Fruit fly (Drosophila melanogaster) whole organism, embryonic: ENCODE results near the gene Ire1.

Source experiments
- CG10274 ChIP-seq: fragments of 200-800 bp; sonication (Bioruptor generic); optimal IDR thresholded peaks from 3 replicates; lab custom pipeline; 2017; ENCODE audit warnings: missing biosample characterization, mild to moderate bottlenecking, missing genetic modification characterization
- CG11247 ChIP-seq: fragments of 200-800 bp; sonication (Bioruptor generic); IDR thresholded peaks from 2 replicates; pipeline ENCODE4 v1.3.6; 2022; ENCODE audit warnings: missing biosample characterization, missing genetic modification characterization
- CG12236 ChIP-seq: fragments of 200-800 bp; sonication (Bioruptor generic); optimal IDR thresholded peaks from 2 replicates; lab custom pipeline; 2016; ENCODE audit warnings: missing biosample characterization, missing genetic modification characterization
- CG13296 ChIP-seq: fragments of 200-800 bp; sonication (Bioruptor generic); optimal IDR thresholded peaks from 3 replicates; lab custom pipeline; 2018; ENCODE audit warnings: missing biosample characterization, mild to moderate bottlenecking, missing genetic modification characterization
- CG16863 ChIP-seq: fragments of 200-800 bp; sonication (Bioruptor generic); optimal IDR thresholded peaks from 3 replicates; lab custom pipeline; 2016; ENCODE audit warnings: missing biosample characterization, missing genetic modification characterization
- CG17359 ChIP-seq: fragments of 200-800 bp; sonication (Bioruptor generic); optimal IDR thresholded peaks from 3 replicates; lab custom pipeline; 2018; ENCODE audit warnings: missing biosample characterization, mild to moderate bottlenecking, missing genetic modification characterization, moderate library complexity
- CG17829 ChIP-seq: fragments of 200-800 bp; optimal IDR thresholded peaks from 2 replicates; lab custom pipeline; 2019; ENCODE audit warnings: missing biosample characterization, mild to moderate bottlenecking, missing genetic modification characterization, moderate library complexity
- CG3065 ChIP-seq: fragments of 200-800 bp; sonication (Bioruptor generic); optimal IDR thresholded peaks from 2 replicates; lab custom pipeline; 2016; ENCODE audit warnings: missing biosample characterization, missing genetic modification characterization
- CG3163 ChIP-seq: fragments of 200-800 bp; sonication (Bioruptor generic); optimal IDR thresholded peaks from 3 replicates; lab custom pipeline; 2016; ENCODE audit warnings: missing biosample characterization, missing genetic modification characterization
- CG3407 ChIP-seq: fragments of 200-800 bp; sonication (Bioruptor generic); optimal IDR thresholded peaks from 2 replicates; lab custom pipeline; 2018; ENCODE audit warnings: missing biosample characterization, mild to moderate bottlenecking, missing genetic modification characterization
- CG4820 ChIP-seq: fragments of 200-800 bp; sonication (Bioruptor generic); optimal IDR thresholded peaks from 3 replicates; lab custom pipeline; 2016; ENCODE audit warnings: missing biosample characterization, missing genetic modification characterization
- CG6791 ChIP-seq: fragments of 200-800 bp; sonication (Bioruptor generic); IDR thresholded peaks from 3 replicates; pipeline ENCODE4 v1.3.6; 2022; ENCODE audit warnings: missing biosample characterization, missing genetic modification characterization; ENCODE audit not compliant: partially characterized antibody
- CG6813 ChIP-seq: fragments of 200-800 bp; sonication (Bioruptor generic); optimal IDR thresholded peaks from 2 replicates; lab custom pipeline; 2017; ENCODE audit warnings: missing biosample characterization, missing genetic modification characterization, mild to moderate bottlenecking, moderate library complexity, missing genetic modification reagents
- CG7963 ChIP-seq: fragments of 200-800 bp; sonication (Bioruptor generic); IDR thresholded peaks from 3 replicates; pipeline ENCODE4 v1.3.6; 2022; ENCODE audit warnings: missing biosample characterization, missing genetic modification characterization; ENCODE audit not compliant: partially characterized antibody
- CG9876 ChIP-seq: fragments of 200-800 bp; sonication (Bioruptor generic); optimal IDR thresholded peaks from 2 replicates; lab custom pipeline; 2016; ENCODE audit warnings: missing biosample characterization, missing genetic modification characterization
- CTCF ChIP-seq: fragments of 200-800 bp; sonication (Bioruptor generic); optimal IDR thresholded peaks from 2 replicates; lab custom pipeline; 2017; ENCODE audit warnings: missing biosample characterization, mild to moderate bottlenecking, missing genetic modification characterization, moderate library complexity
- CkIIα-i1 ChIP-seq: fragments of 200-800 bp; sonication (Bioruptor generic); IDR thresholded peaks from 2 replicates; pipeline ENCODE4 v1.3.6; 2022; ENCODE audit warnings: missing biosample characterization, missing genetic modification characterization
- Dad ChIP-seq: fragments of 200-800 bp; sonication (Bioruptor generic); optimal IDR thresholded peaks from 3 replicates; lab custom pipeline; 2016; ENCODE audit warnings: missing biosample characterization, missing genetic modification characterization
- Dbx ChIP-seq: fragments of 200-800 bp; sonication (Bioruptor generic); IDR thresholded peaks from 3 replicates; pipeline ENCODE4 v1.3.6; 2022; ENCODE audit warnings: missing biosample characterization, missing genetic modification characterization
- Doc2 ChIP-seq: fragments of 200-800 bp; sonication (Bioruptor generic); IDR thresholded peaks from 2 replicates; pipeline ENCODE4 v1.3.6; 2022; ENCODE audit warnings: missing biosample characterization, missing genetic modification characterization
- HmgZ ChIP-seq: fragments of 200-800 bp; sonication (Bioruptor generic); optimal IDR thresholded peaks from 2 replicates; lab custom pipeline; 2018; ENCODE audit warnings: missing biosample characterization, mild to moderate bottlenecking, missing genetic modification characterization
- Lpt ChIP-seq: fragments of >200 bp; optimal IDR thresholded peaks from 2 replicates; lab custom pipeline; 2018; ENCODE audit warnings: missing biosample characterization, missing genetic modification characterization
- MBD-R2 ChIP-seq: fragments of 200-800 bp; sonication (Bioruptor generic); IDR thresholded peaks from 2 replicates; pipeline ENCODE4 v1.3.6; 2022; ENCODE audit warnings: missing biosample characterization, missing genetic modification characterization
- NC2α ChIP-seq: fragments of 200-800 bp; sonication (Bioruptor generic); optimal IDR thresholded peaks from 2 replicates; lab custom pipeline; 2016; ENCODE audit warnings: missing biosample characterization, missing genetic modification characterization
- NfI ChIP-seq: fragments of 200-800 bp; sonication (Bioruptor generic); optimal IDR thresholded peaks from 3 replicates; lab custom pipeline; 2018; ENCODE audit warnings: missing biosample characterization, mild to moderate bottlenecking, missing genetic modification characterization, moderate library complexity
- Ptx1 ChIP-seq: fragments of 200-800 bp; sonication (Bioruptor generic); IDR thresholded peaks from 2 replicates; pipeline ENCODE4 v1.3.6; 2022; ENCODE audit warnings: missing biosample characterization, missing genetic modification characterization
- Sin3A ChIP-seq: fragments of >200 bp; optimal IDR thresholded peaks from 2 replicates; lab custom pipeline; 2018
- Sox100B ChIP-seq: fragments of 200-800 bp; sonication (Bioruptor generic); optimal IDR thresholded peaks from 3 replicates; lab custom pipeline; 2018; ENCODE audit warnings: missing biosample characterization, mild to moderate bottlenecking, missing genetic modification characterization
- ase ChIP-seq: fragments of 200-800 bp; sonication (Bioruptor generic); IDR thresholded peaks from 3 replicates; pipeline ENCODE4 v1.3.6; 2022; ENCODE audit warnings: missing biosample characterization, missing genetic modification characterization
- chn ChIP-seq: fragments of 200-800 bp; sonication (Bioruptor generic); optimal IDR thresholded peaks from 2 replicates; lab custom pipeline; 2016; ENCODE audit warnings: missing biosample characterization, missing genetic modification characterization
- croc ChIP-seq: fragments of 200-800 bp; sonication (Bioruptor generic); conservative IDR thresholded peaks from 3 replicates; pipeline ENCODE4 v1.3.6; 2022; ENCODE audit warnings: missing biosample characterization, missing genetic modification characterization
- crp ChIP-seq, 2 experiments: fragments of 200-800 bp; sonication (Bioruptor generic); optimal IDR thresholded peaks; 2 replicates in 1 of 2; 3 replicates in 1 of 2; lab custom pipeline; 2017; ENCODE audit warnings: missing biosample characterization in 2 of 2, missing genetic modification characterization in 2 of 2, mild to moderate bottlenecking in 1 of 2, moderate library complexity in 1 of 2
- dimm ChIP-seq: fragments of 200-800 bp; sonication (Bioruptor generic); IDR thresholded peaks from 2 replicates; pipeline ENCODE4 v1.3.6; 2022; ENCODE audit warnings: missing biosample characterization, missing genetic modification characterization
- dmrt11E ChIP-seq: fragments of 200-800 bp; sonication (Bioruptor generic); optimal IDR thresholded peaks from 3 replicates; lab custom pipeline; 2018; ENCODE audit warnings: missing biosample characterization, mild to moderate bottlenecking, missing genetic modification characterization, moderate library complexity
- dpn ChIP-seq, 2 experiments: fragments of 200-800 bp; sonication (Bioruptor generic); optimal IDR thresholded peaks; 3 replicates each; lab custom pipeline; 2016; ENCODE audit warnings: missing biosample characterization in 2 of 2, missing genetic modification characterization in 2 of 2
- eve ChIP-seq, 2 experiments: fragments of >200 bp; optimal IDR thresholded peaks; 2 replicates each; lab custom pipeline; 2017; ENCODE audit warnings: missing biosample characterization in 2 of 2, missing genetic modification characterization in 2 of 2
- gt ChIP-seq: fragments of 200-800 bp; sonication (Bioruptor generic); IDR thresholded peaks from 2 replicates; pipeline ENCODE4 v1.3.6; 2022; ENCODE audit warnings: missing biosample characterization, missing genetic modification characterization
- her ChIP-seq: fragments of 200-800 bp; sonication (Bioruptor generic); optimal IDR thresholded peaks from 2 replicates; lab custom pipeline; 2016; ENCODE audit warnings: missing biosample characterization, missing genetic modification characterization
- kah ChIP-seq: fragments of 200-800 bp; sonication (Bioruptor generic); optimal IDR thresholded peaks from 2 replicates; lab custom pipeline; 2018; ENCODE audit warnings: missing biosample characterization, mild to moderate bottlenecking, missing genetic modification characterization
- klu ChIP-seq: fragments of 200-800 bp; sonication (Bioruptor generic); IDR thresholded peaks from 2 replicates; pipeline ENCODE4 v1.3.6; 2022; ENCODE audit warnings: missing biosample characterization, missing genetic modification characterization
- lbe ChIP-seq: fragments of 200-800 bp; sonication (Bioruptor generic); optimal IDR thresholded peaks from 2 replicates; lab custom pipeline; 2016; ENCODE audit warnings: missing biosample characterization, mild to moderate bottlenecking, missing genetic modification characterization
- onecut ChIP-seq: fragments of 200-800 bp; sonication (Bioruptor generic); IDR thresholded peaks from 2 replicates; pipeline ENCODE4 v1.3.6; 2022; ENCODE audit warnings: missing biosample characterization, missing genetic modification characterization
- pfk ChIP-seq: fragments of 200-800 bp; sonication (Bioruptor generic); optimal IDR thresholded peaks from 2 replicates; lab custom pipeline; 2018; ENCODE audit warnings: missing biosample characterization, mild to moderate bottlenecking, missing genetic modification characterization, moderate library complexity
- pita ChIP-seq: fragments of 200-800 bp; sonication (Bioruptor generic); optimal IDR thresholded peaks from 2 replicates; lab custom pipeline; 2017; ENCODE audit warnings: missing biosample characterization, mild to moderate bottlenecking, missing genetic modification characterization
- pros ChIP-seq: fragments of 200-800 bp; sonication (Bioruptor generic); optimal IDR thresholded peaks from 3 replicates; lab custom pipeline; 2019; ENCODE audit warnings: missing biosample characterization, mild to moderate bottlenecking, missing genetic modification characterization, moderate library complexity
- repo ChIP-seq: fragments of 200-800 bp; sonication (Bioruptor generic); optimal IDR thresholded peaks from 2 replicates; lab custom pipeline; 2016; ENCODE audit warnings: missing biosample characterization, missing genetic modification characterization
- sim ChIP-seq: fragments of 200-800 bp; sonication (Bioruptor generic); IDR thresholded peaks from 2 replicates; pipeline ENCODE4 v1.3.6; 2022; ENCODE audit warnings: missing biosample characterization, missing genetic modification characterization
- stc ChIP-seq: fragments of 200-800 bp; sonication (Bioruptor generic); IDR thresholded peaks from 2 replicates; pipeline ENCODE4 v1.3.6; 2022; ENCODE audit warnings: missing biosample characterization, missing genetic modification characterization
- tin ChIP-seq: fragments of 200-800 bp; sonication (Bioruptor generic); optimal IDR thresholded peaks from 3 replicates; lab custom pipeline; 2016; ENCODE audit warnings: missing biosample characterization, missing genetic modification characterization
- tup ChIP-seq: fragments of 200-800 bp; sonication (Bioruptor generic); optimal IDR thresholded peaks from 2 replicates; lab custom pipeline; 2016; ENCODE audit warnings: missing biosample characterization, mild to moderate bottlenecking, missing genetic modification characterization, moderate library complexity
- vvl ChIP-seq: fragments of 200-800 bp; sonication (Bioruptor generic); IDR thresholded peaks from 2 replicates; pipeline ENCODE4 v1.3.6; 2022; ENCODE audit warnings: missing biosample characterization, missing genetic modification characterization
- zfh1 ChIP-seq: fragments of 200-800 bp; sonication (Bioruptor generic); IDR thresholded peaks from 3 replicates; pipeline ENCODE4 v1.3.6; 2022; ENCODE audit warnings: missing biosample characterization, missing genetic modification characterization

Gene Ire1

DNA sequence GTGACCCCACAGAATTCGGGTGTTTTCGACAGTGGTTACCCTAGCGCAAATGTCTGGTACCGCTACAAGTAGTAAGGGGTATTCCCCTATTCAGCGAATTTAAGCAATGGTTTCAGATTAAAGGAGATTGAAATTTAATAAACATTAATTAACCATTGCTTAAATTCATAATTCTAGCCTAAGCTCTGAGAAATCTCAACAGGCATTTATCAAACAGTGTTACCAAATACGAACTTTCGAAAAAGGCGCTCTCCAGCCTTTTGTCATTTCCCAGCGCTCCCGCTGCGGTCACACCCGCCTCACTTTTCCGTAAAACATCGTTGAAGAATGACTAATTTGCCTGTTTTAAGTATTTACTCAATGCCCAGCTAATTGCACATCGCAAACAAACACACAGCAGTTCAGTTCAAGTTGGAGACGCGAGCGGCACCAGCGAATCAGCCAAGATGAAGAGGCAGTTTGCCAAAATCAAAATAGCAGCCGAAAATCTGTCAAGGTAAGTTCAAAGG is 43.8 kb upstream of the Ire1 start, which contains the start of the genes Surf6 and RhoGAP92B (continued):
- peak; percentile 17 for TF ChIP-seq lbe (GFP tag; lab: Kevin White, UChicago)
- peak; percentile 70; the same call in 2 of the 3 replicates for TF ChIP-seq Dbx (GFP tag; lab: Robert Waterston, UW)
- peak; percentile 38 for TF ChIP-seq CG3163 (GFP tag; lab: Kevin White, UChicago)
- TF ChIP-seq dmrt11E (tag; lab: Kevin White, UChicago): peak; percentile 50
- TF ChIP-seq Sox100B: peak; percentile 67
- TF ChIP-seq repo: peak; percentile 34
- TF ChIP-seq CG17829 (tag; lab: Kevin White, UChicago): peak; percentile 77
- TF ChIP-seq vvl (GFP tag; lab: Robert Waterston, UW): peak; percentile 62
- TF ChIP-seq tin (GFP tag; lab: Kevin White, UChicago): peak; percentile 53
- TF ChIP-seq CG6791 (GFP tag; lab: Robert Waterston, UW): 0 out of 3 replicates have a peak, but pooled peaks have one; percentile 43
- peak; percentile 47 for TF ChIP-seq CTCF (GFP tag; lab: Kevin White, UChicago)
- TF ChIP-seq MBD-R2 (GFP tag; lab: Robert Waterston, UW): peak; percentile 82
- TF ChIP-seq CG11247: no peak
- no peak for TF ChIP-seq pita
- peak; percentile 37 for TF ChIP-seq CG6813
- TF ChIP-seq CG16863: peak; percentile 40
- peak; percentile 12 for TF ChIP-seq CG3065 (GFP tag; lab: Kevin White, UChicago)
- TF ChIP-seq klu (GFP tag; lab: Robert Waterston, UW): no peak
- TF ChIP-seq dimm (GFP tag; lab: Robert Waterston, UW): no peak
- TF ChIP-seq Ptx1 (GFP tag; lab: Robert Waterston, UW): 0 out of 2 replicates have a peak, but pooled peaks have one; percentile 27
- no peak for TF ChIP-seq Doc2
- TF ChIP-seq chn (GFP tag; lab: Kevin White, UChicago): peak; percentile 56
- TF ChIP-seq CG17359 (tag; lab: Kevin White, UChicago): peak; percentile 62
- TF ChIP-seq zfh1 (GFP tag; lab: Robert Waterston, UW): peak; percentile 58; the same call in 2 of the 3 replicates
- TF ChIP-seq croc (GFP tag; lab: Robert Waterston, UW): no peak
- no peak for TF ChIP-seq CkIIα-i1 (GFP tag; lab: Robert Waterston, UW)
- no peak for TF ChIP-seq eve (GFP tag; optimal IDR thresholded peaks at IDR 0.05; lab: Kevin White, UChicago)
- TF ChIP-seq dpn (GFP tag; optimal IDR thresholded peaks at IDR 0.05; lab: Kevin White, UChicago): peak; percentile 58 to 68
- no peak for TF ChIP-seq CG10274 (GFP tag; lab: Kevin White, UChicago)
- TF ChIP-seq CG4820 (GFP tag; lab: Kevin White, UChicago): peak; percentile 53
- TF ChIP-seq kah (GFP tag; lab: Kevin White, UChicago): peak; percentile 73
- peak; percentile 0 for TF ChIP-seq pfk (GFP tag; lab: Kevin White, UChicago)
- TF ChIP-seq CG12236: no peak
- no peak for TF ChIP-seq Lpt
- TF ChIP-seq NC2α (GFP tag; lab: Kevin White, UChicago): peak; percentile 69
- 0 out of 2 replicates have a peak, but pooled peaks have one; percentile 8 for TF ChIP-seq sim (GFP tag; lab: Robert Waterston, UW)
- TF ChIP-seq gt (GFP tag; lab: Robert Waterston, UW): no peak
- TF ChIP-seq her (GFP tag; lab: Kevin White, UChicago): peak; percentile 63
- TF ChIP-seq Dad (GFP tag; lab: Kevin White, UChicago): peak; percentile 50
- 0 out of 2 replicates have a peak, but pooled peaks have one; percentile 32 for TF ChIP-seq stc (GFP tag; lab: Robert Waterston, UW)
- TF ChIP-seq NfI (GFP tag; lab: Kevin White, UChicago): peak; percentile 64
- TF ChIP-seq CG3407 (GFP tag; lab: Kevin White, UChicago): peak; percentile 17
- no peak for TF ChIP-seq pros (GFP tag; lab: Kevin White, UChicago)
- no peak for TF ChIP-seq tup (GFP tag; lab: Kevin White, UChicago)
- TF ChIP-seq Sin3A (lab: Kevin White, UChicago): peak; percentile 96
- TF ChIP-seq CG13296: peak; percentile 71
- TF ChIP-seq ase (GFP tag; lab: Robert Waterston, UW): no peak
- TF ChIP-seq onecut: no peak
- TF ChIP-seq HmgZ (tag; lab: Kevin White, UChicago): peak; percentile 79
- TF ChIP-seq CG7963 (GFP tag; lab: Robert Waterston, UW): no peak
- peak in 1 of 2 experiments; percentile 62 for TF ChIP-seq crp (GFP tag; optimal IDR thresholded peaks at IDR 0.05; lab: Kevin White, UChicago)
- no peak for TF ChIP-seq CG9876 (GFP tag; lab: Kevin White, UChicago)
